Fruit fly (Drosophila melanogaster) whole organism, embryonic: ENCODE data around the gene CG10232.

ENCODE experiments used
- CG3995 ChIP-seq: fragments of 200-800 bp; sonication (Bioruptor generic); optimal IDR thresholded peaks from 3 replicates; lab custom pipeline; 2016; ENCODE audit warnings: missing biosample characterization, missing genetic modification characterization
- zfh2 ChIP-seq: fragments of 200-800 bp; sonication (Bioruptor generic); optimal IDR thresholded peaks from 2 replicates; lab custom pipeline; 2016; ENCODE audit warnings: missing biosample characterization, missing genetic modification characterization

DNA sequence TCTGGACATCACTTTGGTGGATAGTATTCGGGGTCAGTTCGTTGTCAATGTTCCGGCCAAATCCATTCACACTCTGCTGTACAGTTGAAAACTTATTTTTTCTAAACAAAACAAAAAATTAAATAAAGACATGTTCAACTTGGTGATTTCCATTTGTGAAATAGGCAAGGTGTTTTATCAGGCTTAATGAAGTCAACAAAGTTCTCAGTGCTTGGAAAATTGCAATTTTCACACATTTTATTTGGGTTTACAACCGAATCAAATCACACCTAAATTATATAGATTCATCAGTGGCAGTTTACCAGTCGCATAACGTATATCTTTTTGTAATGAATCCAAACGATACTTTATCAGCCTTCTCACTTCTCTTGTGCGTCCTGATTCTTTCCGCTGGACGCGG lies 19.0 kb downstream of the CG10232 start, which contains the start of gene Qsox4:
- TF ChIP-seq zfh2 (GFP tag; lab: Kevin White, UChicago) (no peak), CG3995 (GFP tag; lab: Kevin White, UChicago) (no peak)
